Worm (Caenorhabditis elegans): ENCODE data around the gene K06H7.7.

K06H7.7 gene

DNA sequence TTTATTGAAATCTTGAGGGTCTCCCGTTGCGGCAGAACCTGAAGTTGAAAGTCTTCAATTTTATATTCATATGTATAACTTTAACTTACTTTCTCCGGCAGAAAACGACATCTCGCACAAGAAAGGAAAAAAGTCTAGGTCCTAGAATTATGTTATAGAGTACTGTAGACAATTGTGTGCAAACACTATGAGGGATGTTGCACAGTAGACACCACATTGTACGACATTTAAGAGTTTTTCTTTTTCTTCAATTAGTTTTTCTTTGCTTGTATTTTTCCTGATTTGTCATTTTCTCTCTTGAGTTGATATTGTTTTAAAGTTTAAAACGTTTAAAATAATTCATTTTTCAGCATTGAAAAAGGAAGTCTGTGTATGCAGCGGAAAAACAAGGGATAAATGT, at the start of gene K06H7.7, which contains the start of gene grp-1:
Gene K06H7.7 (minus strand): TSS at position 121 of the 400 bp plus-strand sequence.
Gene grp-1 (plus strand): TSS at position 351 of the 400 bp plus-strand sequence.
- TF ChIP-seq tab-1 (GFP tag; IDR thresholded peaks at IDR 0.05) (no peak), ztf-23 (GFP tag; IDR thresholded peaks at IDR 0.05) (no peak), T22C8.4 (GFP tag; IDR thresholded peaks at IDR 0.05) (no peak), ztf-29 (GFP tag; IDR thresholded peaks at IDR 0.05) (no peak), med-1 (GFP tag; optimal IDR thresholded peaks at IDR 0.05; ENCODE audit: insufficient read depth) (no peak), flt-1 (GFP tag; IDR thresholded peaks at IDR 0.05) (no peak), ref-1 (GFP tag; conservative IDR thresholded peaks at IDR 0.05) (no peak), klf-2 (GFP tag; conservative IDR thresholded peaks at IDR 0.05) (no peak), cog-1 (tag; optimal IDR thresholded peaks at IDR 0.05) (no peak)

DNA sequence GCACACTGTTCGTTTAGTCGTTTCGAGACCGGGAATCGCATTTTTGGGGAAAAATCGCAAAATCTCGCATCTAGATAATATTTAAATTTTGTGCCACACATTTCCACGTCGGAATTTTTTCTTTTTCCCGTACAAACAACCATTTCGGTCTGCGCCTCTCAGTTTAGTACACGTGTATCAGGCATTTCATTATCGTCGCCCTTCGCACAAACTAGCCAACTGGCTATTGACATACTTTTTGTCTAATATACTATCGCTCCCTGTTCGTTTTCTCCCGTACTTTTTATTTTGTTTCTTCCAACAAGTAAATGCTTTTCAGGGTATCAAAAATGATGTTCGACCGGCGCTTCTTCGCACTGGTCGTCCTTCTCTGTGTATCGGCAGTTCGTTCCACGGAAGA, 48.1 kb upstream of the K06H7.7 start, which contains the start of gene C14B9.2:
Gene C14B9.2 (plus strand): TSS at position 320 of the 400 bp plus-strand sequence.
- TF ChIP-seq klf-2 (GFP tag; conservative IDR thresholded peaks at IDR 0.05) (no peak), ztf-29 (GFP tag; IDR thresholded peaks at IDR 0.05) (no peak), tab-1 (GFP tag; IDR thresholded peaks at IDR 0.05) (no peak)

DNA sequence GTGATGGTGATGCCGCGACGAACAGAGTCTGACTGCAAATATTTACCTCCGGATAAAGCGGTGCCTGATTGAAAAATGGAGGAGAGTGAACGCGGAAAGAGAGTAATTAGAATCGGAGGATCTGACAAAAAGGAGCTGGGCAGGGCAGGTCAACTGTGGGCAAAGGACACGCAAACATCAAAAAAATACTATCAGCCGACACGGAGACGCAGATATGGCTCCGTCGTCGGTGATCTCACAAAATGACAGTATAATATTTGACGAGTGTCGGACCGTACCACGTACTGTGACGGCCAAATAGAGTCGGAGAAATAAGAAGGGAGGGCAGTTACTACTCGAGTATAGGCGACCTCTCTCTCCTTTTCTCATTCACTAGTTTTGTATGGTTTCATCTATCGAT, 47.2 kb upstream of the K06H7.7 start:
- TF ChIP-seq tab-1 (GFP tag; IDR thresholded peaks at IDR 0.05) (no peak), klf-2 (GFP tag; conservative IDR thresholded peaks at IDR 0.05) (no peak)

DNA sequence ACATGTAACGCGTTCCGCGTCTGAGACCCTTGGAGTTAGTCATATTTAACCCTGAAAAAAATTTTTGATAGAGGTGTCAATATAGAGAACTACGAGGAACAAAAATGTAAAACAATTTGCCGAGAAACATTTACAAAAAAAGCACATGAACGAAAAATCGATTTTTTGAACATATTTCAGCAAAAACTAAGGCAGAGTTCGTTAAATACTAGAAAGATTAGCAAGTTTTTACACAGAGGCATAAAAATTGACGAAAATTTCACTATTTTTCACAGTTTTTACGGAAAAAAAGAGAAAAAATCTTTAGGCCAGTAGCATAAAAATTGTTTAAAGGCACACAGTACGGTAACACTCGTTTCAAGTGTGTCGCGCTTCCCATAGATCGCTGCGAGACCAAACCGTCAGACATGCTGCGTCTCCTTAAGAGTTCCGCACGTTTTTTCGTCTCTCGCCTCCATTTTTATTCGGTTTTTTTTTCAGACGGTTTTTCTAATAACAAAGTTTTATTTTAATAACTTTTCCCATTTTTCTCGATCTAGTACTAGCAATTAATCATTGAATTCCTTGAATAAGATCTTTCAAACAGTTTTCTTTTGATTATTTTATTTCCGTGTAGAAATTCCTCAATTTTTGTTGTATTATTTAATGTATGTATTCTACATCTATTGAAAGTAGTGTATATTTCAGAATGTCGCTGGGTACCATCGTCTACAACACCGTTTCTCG, 45.1 kb upstream of the K06H7.7 start, which contains the start of the genes rpl-21 and C14B9.10:
Gene rpl-21 (minus strand): TSS at position 51 of the 726 bp plus-strand sequence.
Gene C14B9.10 (plus strand): TSS at position 676 of the 726 bp plus-strand sequence.
- TF ChIP-seq klf-2 (GFP tag; conservative IDR thresholded peaks at IDR 0.05), result no peak
- TF ChIP-seq cog-1 (tag; optimal IDR thresholded peaks at IDR 0.05), result no peak
- no peak for TF ChIP-seq ref-1 (GFP tag; conservative IDR thresholded peaks at IDR 0.05)
- TF ChIP-seq ztf-29 (GFP tag; IDR thresholded peaks at IDR 0.05), result no peak
- TF ChIP-seq tab-1 (GFP tag; IDR thresholded peaks at IDR 0.05), result no peak
- TF ChIP-seq T22C8.4 (GFP tag; IDR thresholded peaks at IDR 0.05), result no peak
- TF ChIP-seq med-1 (GFP tag; optimal IDR thresholded peaks at IDR 0.05; ENCODE audit: insufficient read depth), result no peak
- TF ChIP-seq ztf-23 (GFP tag; IDR thresholded peaks at IDR 0.05), result no peak
- TF ChIP-seq flt-1 (GFP tag; IDR thresholded peaks at IDR 0.05), result no peak

DNA sequence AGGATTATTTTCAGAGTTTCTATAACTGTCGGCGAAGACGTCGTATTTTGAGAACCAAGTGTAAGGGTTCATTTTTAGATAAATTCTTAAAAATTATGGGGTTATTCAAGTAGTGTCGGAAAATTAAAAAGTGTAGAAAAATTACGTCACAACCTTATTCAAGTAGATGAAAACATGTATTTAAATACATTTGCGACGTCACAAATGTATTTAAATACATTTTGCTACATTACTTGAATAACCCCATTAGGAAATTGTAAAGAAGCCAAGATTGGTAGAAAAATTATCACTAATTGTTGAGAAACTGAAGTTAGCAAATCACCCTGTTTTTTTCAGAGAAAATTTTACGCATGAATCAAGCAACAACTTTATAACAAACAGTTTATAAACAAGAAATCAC, 43.9 kb upstream of the K06H7.7 start:
- no peak for TF ChIP-seq flt-1 (GFP tag; IDR thresholded peaks at IDR 0.05)

DNA sequence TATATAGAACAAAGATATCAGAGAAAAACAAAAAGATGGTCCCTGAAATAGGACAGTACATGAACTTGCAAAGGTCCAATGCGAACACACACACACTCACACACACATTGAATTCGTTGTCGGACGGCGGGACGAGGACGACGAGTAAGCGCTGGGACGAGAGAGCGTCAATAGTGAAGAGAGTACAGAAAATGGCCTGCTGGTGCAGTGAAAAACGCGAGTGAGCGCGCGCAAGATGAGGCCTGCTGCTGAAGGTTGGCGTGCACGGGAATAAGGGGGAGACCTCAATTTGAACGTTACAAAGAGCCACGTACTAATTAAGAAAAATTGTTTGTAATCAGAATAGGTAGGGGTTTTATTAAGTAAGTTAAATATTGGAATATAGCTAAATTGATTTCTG, 41.7 kb upstream of the K06H7.7 start:
- TF ChIP-seq klf-2 (GFP tag; conservative IDR thresholded peaks at IDR 0.05), result 0 out of 2 replicates have a peak, but pooled peaks have one; percentile 11
- TF ChIP-seq flt-1 (GFP tag; IDR thresholded peaks at IDR 0.05), result no peak

DNA sequence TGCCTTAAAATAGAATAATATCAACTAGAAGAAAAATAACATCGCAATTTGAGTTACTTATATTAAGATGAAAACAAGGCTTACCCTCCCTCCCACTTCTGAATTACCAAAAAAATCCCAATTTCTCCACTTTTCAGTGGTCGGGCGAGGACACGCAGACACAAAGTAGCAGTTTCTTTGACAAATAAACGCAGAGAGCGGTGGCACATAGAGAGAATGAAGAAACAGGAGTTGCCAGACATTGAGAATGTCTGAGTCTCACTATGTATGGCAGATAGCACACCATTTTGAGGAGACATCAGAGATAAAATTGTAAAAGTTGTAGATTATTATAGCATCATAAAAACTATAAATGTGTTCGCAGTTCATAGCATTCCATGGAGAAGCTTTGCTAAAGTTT, 40.0 kb upstream of the K06H7.7 start:
- TF ChIP-seq tab-1 (GFP tag; IDR thresholded peaks at IDR 0.05), result no peak
- no peak for TF ChIP-seq flt-1 (GFP tag; IDR thresholded peaks at IDR 0.05)
- TF ChIP-seq T22C8.4 (GFP tag; IDR thresholded peaks at IDR 0.05), result no peak
- peak; percentile 55; the same call in 1 of the 2 replicates for TF ChIP-seq ztf-29 (GFP tag; IDR thresholded peaks at IDR 0.05)
- TF ChIP-seq klf-2 (GFP tag; conservative IDR thresholded peaks at IDR 0.05), result no peak
- no peak for TF ChIP-seq med-1 (GFP tag; optimal IDR thresholded peaks at IDR 0.05; ENCODE audit: insufficient read depth)
- TF ChIP-seq ref-1 (GFP tag; conservative IDR thresholded peaks at IDR 0.05), result no peak
- peak; percentile 23 for TF ChIP-seq cog-1 (tag; optimal IDR thresholded peaks at IDR 0.05)
- TF ChIP-seq ztf-23 (GFP tag; IDR thresholded peaks at IDR 0.05), result no peak

DNA sequence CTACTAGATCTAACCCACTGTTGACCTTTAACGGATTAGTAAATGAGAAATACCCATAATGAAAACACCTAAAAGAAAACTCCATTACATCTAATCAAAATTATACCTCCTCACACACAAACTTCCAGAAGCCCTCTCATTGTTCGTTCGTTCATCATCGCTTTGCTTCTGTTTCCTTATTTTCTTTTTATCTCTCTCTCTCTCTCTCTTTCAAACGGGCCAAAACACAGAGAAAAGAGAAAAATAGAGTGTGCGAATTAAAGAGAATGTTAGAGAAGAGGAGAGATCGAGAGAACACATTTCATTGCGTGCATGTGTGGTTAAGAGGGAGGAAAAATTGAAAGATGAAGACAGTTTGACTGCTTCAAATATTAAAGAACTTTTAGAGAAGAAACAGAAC, 39.0 kb upstream of the K06H7.7 start:
- no peak for TF ChIP-seq med-1 (GFP tag; optimal IDR thresholded peaks at IDR 0.05; ENCODE audit: insufficient read depth)
- TF ChIP-seq flt-1 (GFP tag; IDR thresholded peaks at IDR 0.05), result no peak
- TF ChIP-seq ztf-23 (GFP tag; IDR thresholded peaks at IDR 0.05), result no peak
- TF ChIP-seq T22C8.4 (GFP tag; IDR thresholded peaks at IDR 0.05), result no peak
- TF ChIP-seq tab-1 (GFP tag; IDR thresholded peaks at IDR 0.05), result no peak
- TF ChIP-seq ref-1 (GFP tag; conservative IDR thresholded peaks at IDR 0.05), result no peak
- TF ChIP-seq cog-1 (tag; optimal IDR thresholded peaks at IDR 0.05), result peak; percentile 21
- no peak for TF ChIP-seq klf-2 (GFP tag; conservative IDR thresholded peaks at IDR 0.05)

DNA sequence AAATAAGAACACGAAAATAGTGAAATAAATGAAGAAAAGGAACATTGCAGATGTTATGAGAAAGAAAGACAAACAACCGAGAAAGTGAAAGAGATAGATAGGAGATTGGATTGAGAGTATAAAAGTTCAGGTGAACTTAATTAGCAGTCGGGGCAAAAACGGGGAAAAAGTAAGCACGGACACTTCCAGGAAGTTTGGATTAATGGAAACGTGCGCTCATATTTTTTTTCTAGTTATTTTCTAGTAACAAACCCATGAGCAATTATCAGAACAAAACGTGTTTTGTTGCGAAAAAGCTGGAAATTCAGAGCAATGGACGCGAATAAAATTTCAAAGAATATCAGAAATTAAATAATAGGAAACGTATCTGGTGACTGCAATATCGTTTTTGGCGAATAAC, 36.6 kb upstream of the K06H7.7 start:
- TF ChIP-seq med-1 (GFP tag; optimal IDR thresholded peaks at IDR 0.05; ENCODE audit: insufficient read depth) (no peak), T22C8.4 (GFP tag; IDR thresholded peaks at IDR 0.05) (no peak), klf-2 (GFP tag; conservative IDR thresholded peaks at IDR 0.05) (no peak), flt-1 (GFP tag; IDR thresholded peaks at IDR 0.05) (no peak), tab-1 (GFP tag; IDR thresholded peaks at IDR 0.05) (no peak), cog-1 (tag; optimal IDR thresholded peaks at IDR 0.05) (no peak), ref-1 (GFP tag; conservative IDR thresholded peaks at IDR 0.05) (no peak), ztf-29 (GFP tag; IDR thresholded peaks at IDR 0.05) (no peak), ztf-23 (GFP tag; IDR thresholded peaks at IDR 0.05) (no peak)

DNA sequence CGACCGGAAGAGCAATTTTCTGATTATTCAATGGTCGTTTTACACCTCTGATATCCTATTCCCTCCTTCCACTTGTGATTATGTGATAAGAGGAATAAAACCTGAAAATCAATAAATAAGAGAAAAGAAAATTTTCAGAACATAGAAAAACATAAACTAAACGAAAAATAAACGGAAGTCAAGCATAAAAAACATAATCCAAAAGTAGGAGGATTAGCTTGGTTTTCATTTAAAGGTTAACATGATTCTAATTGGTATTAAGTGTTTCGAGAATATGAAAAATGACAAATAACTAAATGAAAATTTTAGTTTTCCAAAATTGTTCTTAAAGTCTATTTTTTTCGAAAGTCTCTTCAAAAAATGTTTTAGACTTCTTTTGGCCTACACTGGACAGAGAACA, 35.9 kb upstream of the K06H7.7 start, which contains the start of gene gei-8:
Gene gei-8 (minus strand): TSS at position 101 of the 400 bp plus-strand sequence.
- TF ChIP-seq ztf-29 (GFP tag; IDR thresholded peaks at IDR 0.05) (no peak), tab-1 (GFP tag; IDR thresholded peaks at IDR 0.05) (no peak), ref-1 (GFP tag; conservative IDR thresholded peaks at IDR 0.05) (no peak), klf-2 (GFP tag; conservative IDR thresholded peaks at IDR 0.05) (no peak), T22C8.4 (GFP tag; IDR thresholded peaks at IDR 0.05) (no peak), flt-1 (GFP tag; IDR thresholded peaks at IDR 0.05) (no peak), ztf-23 (GFP tag; IDR thresholded peaks at IDR 0.05) (no peak)

Data from whole organism, midembryonic.